Fruit fly (Drosophila melanogaster) whole organism: ENCODE data around the gene CG2794.

Experiments used
- CG8478 ChIP-seq: fragments of >200 bp; optimal IDR thresholded peaks from 2 replicates; lab custom pipeline; 2018; ENCODE audit warnings: inconsistent platforms
- Dll ChIP-seq: fragments of >200 bp; optimal IDR thresholded peaks from 2 replicates; lab custom pipeline; 2017
- usp ChIP-seq: fragments of >200 bp; optimal IDR thresholded peaks from 2 replicates; lab custom pipeline; 2017; ENCODE audit warnings: missing biosample characterization, missing genetic modification characterization, mixed read lengths

dm6 chr2L:609497-609896 lies 45.5 kb downstream of the CG2794 start:
- no peak for TF ChIP-seq usp (GFP tag; lab: Kevin White, UChicago)
- no peak for TF ChIP-seq Dll (lab: Kevin White, UChicago)
- TF ChIP-seq CG8478 (lab: Kevin White, UChicago) = no peak
